Fruit fly (Drosophila melanogaster): Measurements from ENCODE around the gene NLaz.
A peak's percentile ranks its signal among the peaks of the same experiment; 100 is the strongest.

Gene NLaz

DNA sequence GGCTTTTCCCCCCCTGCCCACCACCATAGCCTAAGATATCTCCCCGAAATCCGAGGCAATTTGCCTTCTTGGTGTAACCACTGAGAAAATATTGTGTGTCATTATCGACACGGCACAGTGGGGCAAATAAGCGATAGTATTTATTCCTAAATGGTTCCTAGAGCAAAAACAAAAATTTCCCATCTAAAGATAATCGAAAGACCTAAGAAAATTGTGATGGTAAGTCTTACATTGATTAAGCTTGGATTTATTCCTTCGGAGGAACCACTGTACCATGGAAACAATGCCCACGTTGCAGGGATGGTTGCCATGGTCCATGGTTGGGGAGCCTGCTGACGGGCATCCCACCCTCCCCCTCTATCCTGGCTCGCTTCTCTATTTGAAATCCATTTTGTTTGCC is 45.2 kb downstream of the NLaz start (continued):
- TF ChIP-seq lbe (GFP tag; optimal IDR thresholded peaks at IDR 0.05) (no peak), cwo (GFP tag; optimal IDR thresholded peaks at IDR 0.05) (peak; percentile 10), nerfin-2 (GFP tag; IDR thresholded peaks at IDR 0.05; ENCODE audit: partially characterized antibody) (no peak), hbn (GFP tag; IDR thresholded peaks at IDR 0.05; ENCODE audit: partially characterized antibody) (no peak), CG11560 (tag; IDR thresholded peaks at IDR 0.05) (no peak), H15 (GFP tag; IDR thresholded peaks at IDR 0.05) (no peak), CG6654 (GFP tag; optimal IDR thresholded peaks at IDR 0.05) (no peak), CG13624 (GFP tag; optimal IDR thresholded peaks at IDR 0.05) (no peak), Ets97D (GFP tag; optimal IDR thresholded peaks at IDR 0.05) (no peak), sima (GFP tag; optimal IDR thresholded peaks at IDR 0.05) (no peak), CG17802 (tag; optimal IDR thresholded peaks at IDR 0.05) (no peak), CG10431 (GFP tag; optimal IDR thresholded peaks at IDR 0.05) (no peak), br (optimal IDR thresholded peaks at IDR 0.05) (no peak), maf-S (GFP tag; optimal IDR thresholded peaks at IDR 0.05) (no peak), CG4360 (GFP tag; IDR thresholded peaks at IDR 0.05) (no peak), CG13894 (tag; optimal IDR thresholded peaks at IDR 0.05) (no peak), sisA (GFP tag; IDR thresholded peaks at IDR 0.05) (peak; percentile 42; the same call in 1 of the 2 replicates), shn (GFP tag; optimal IDR thresholded peaks at IDR 0.05) (peak; percentile 6), CG10209 (GFP tag; optimal IDR thresholded peaks at IDR 0.05) (no peak), danr (GFP tag; IDR thresholded peaks at IDR 0.05) (no peak), ewg (GFP tag; optimal IDR thresholded peaks at IDR 0.05) (no peak), Pdp1 (GFP tag; optimal IDR thresholded peaks at IDR 0.05) (no peak), CG8388 (GFP tag; optimal IDR thresholded peaks at IDR 0.05) (peak; percentile 14), CoRest (tag; optimal IDR thresholded peaks at IDR 0.05) (no peak), hb (GFP tag; IDR thresholded peaks at IDR 0.05; ENCODE audit: partially characterized antibody) (no peak), Spps (tag; optimal IDR thresholded peaks at IDR 0.05) (no peak), Elba2 (GFP tag; optimal IDR thresholded peaks at IDR 0.05) (no peak), CG33213 (GFP tag; optimal IDR thresholded peaks at IDR 0.05) (no peak), kay (GFP tag; optimal IDR thresholded peaks at IDR 0.05) (no peak), bsh (GFP tag; optimal IDR thresholded peaks at IDR 0.05) (peak in 1 of 2 experiments; percentile 46), CG2712 (tag; optimal IDR thresholded peaks at IDR 0.05) (peak; percentile 28), Atf6 (GFP tag; IDR thresholded peaks at IDR 0.05) (no peak), lmd (GFP tag; IDR thresholded peaks at IDR 0.05) (peak; percentile 28; the same call in 1 of the 2 replicates), tll (GFP tag; optimal IDR thresholded peaks at IDR 0.05) (no peak), fru (optimal IDR thresholded peaks at IDR 0.05) (no peak), CG6765 (GFP tag; optimal IDR thresholded peaks at IDR 0.05) (no peak), H2.0 (GFP tag; IDR thresholded peaks at IDR 0.05) (no peak), Chrac-16 (GFP tag; optimal IDR thresholded peaks at IDR 0.05) (no peak), so (GFP tag; IDR thresholded peaks at IDR 0.05) (no peak), CG16813 (GFP tag; IDR thresholded peaks at IDR 0.05; ENCODE audit: partially characterized antibody) (no peak), bowl (GFP tag; IDR thresholded peaks at IDR 0.05) (no peak), CG10321 (GFP tag; IDR thresholded peaks at IDR 0.05) (no peak), zfh2 (GFP tag; optimal IDR thresholded peaks at IDR 0.05) (no peak), cad (GFP tag; optimal IDR thresholded peaks at IDR 0.05) (no peak), CG10267 (tag; optimal IDR thresholded peaks at IDR 0.05) (no peak), CG11456 (GFP tag; IDR thresholded peaks at IDR 0.05) (no peak), disco-r (GFP tag; optimal IDR thresholded peaks at IDR 0.05) (no peak), sc (optimal IDR thresholded peaks at IDR 0.05) (no peak), sc (GFP tag; optimal IDR thresholded peaks at IDR 0.05) (no peak), CG12155 (GFP tag; optimal IDR thresholded peaks at IDR 0.05) (no peak), gt (GFP tag; IDR thresholded peaks at IDR 0.05) (no peak), NfI (GFP tag; optimal IDR thresholded peaks at IDR 0.05) (peak; percentile 16), TFAM (GFP tag; optimal IDR thresholded peaks at IDR 0.05) (no peak)

Data from whole organism, embryonic.